Worm (Caenorhabditis elegans) whole organism, midembryonic: Measurements from ENCODE around the gene Y39A1A.20.

Experiments
- cog-1 ChIP-seq: sonication (generic microtip); optimal IDR thresholded peaks from 2 replicates; lab custom pipeline; 2016; ENCODE audit warnings: missing genetic modification characterization, missing compliant biosample characterization
- flt-1 ChIP-seq: fragments of 200-800 bp; sonication (Bioruptor generic); IDR thresholded peaks from 2 replicates; pipeline ENCODE4 v1.3.6; 2022; ENCODE audit warnings: missing genetic modification characterization, missing compliant biosample characterization

- TF ChIP-seq cog-1, result no peak
- TF ChIP-seq flt-1, result no peak
These were observed 34.3 kb upstream of the Y39A1A.20 start for ce11 chrIII:10734511-10735233.
